Worm (Caenorhabditis elegans) whole organism, early embryonic: Measurements from ENCODE around the gene nhr-13.

Experiments used
- B0310.2 ChIP-seq: sonication (generic microtip); optimal IDR thresholded peaks from 2 replicates; lab custom pipeline; 2016; ENCODE audit warnings: mild to moderate bottlenecking, missing genetic modification characterization, missing compliant biosample characterization
- F13C5.2 ChIP-seq: sonication (generic microtip); optimal IDR thresholded peaks from 2 replicates; lab custom pipeline; 2017; ENCODE audit warnings: mild to moderate bottlenecking, missing genetic modification characterization, inconsistent platforms, missing compliant biosample characterization
- aly-1 ChIP-seq: sonication (generic microtip); optimal IDR thresholded peaks from 2 replicates; lab custom pipeline; 2016; ENCODE audit warnings: missing genetic modification characterization, missing compliant biosample characterization
- ama-1 ChIP-seq: fragments of 150-350 bp; optimal IDR thresholded peaks from 2 replicates; lab custom pipeline; 2014
- ceh-13 ChIP-seq: fragments of 200-800 bp; sonication (Bioruptor generic); optimal IDR thresholded peaks from 2 replicates; lab custom pipeline; 2018; ENCODE audit warnings: mild to moderate bottlenecking, missing genetic modification characterization, missing compliant biosample characterization
- ceh-36 ChIP-seq: sonication (generic microtip); optimal IDR thresholded peaks from 2 replicates; lab custom pipeline; 2016; ENCODE audit warnings: missing genetic modification characterization, inconsistent platforms, missing compliant biosample characterization
- ets-7 ChIP-seq: sonication (generic microtip); optimal IDR thresholded peaks from 2 replicates; lab custom pipeline; 2016; ENCODE audit warnings: missing genotype, missing genetic modification characterization, missing compliant biosample characterization
- flt-1 ChIP-seq: fragments of 200-800 bp; sonication (Bioruptor generic); IDR thresholded peaks from 2 replicates; pipeline ENCODE4 v1.3.6; 2022; ENCODE audit warnings: missing genetic modification characterization, missing compliant biosample characterization
- hmbx-1 ChIP-seq: sonication (generic microtip); optimal IDR thresholded peaks from 2 replicates; lab custom pipeline; 2016; ENCODE audit warnings: mild to moderate bottlenecking, missing genetic modification characterization, missing compliant biosample characterization
- hmg-4 ChIP-seq: fragments of 200-800 bp; sonication (Bioruptor generic); optimal IDR thresholded peaks from 2 replicates; lab custom pipeline; 2018; ENCODE audit warnings: mild to moderate bottlenecking, missing genetic modification characterization, missing compliant biosample characterization
- hnd-1 ChIP-seq: sonication (generic microtip); optimal IDR thresholded peaks from 2 replicates; lab custom pipeline; 2016; ENCODE audit warnings: missing genetic modification characterization, missing compliant biosample characterization
- pes-1 ChIP-seq: fragments of 200-800 bp; sonication (Bioruptor generic); IDR thresholded peaks from 2 replicates; pipeline ENCODE4 v1.3.6; 2022; ENCODE audit warnings: missing genetic modification reagents, missing genetic modification characterization, missing compliant biosample characterization
- scrt-1 ChIP-seq: fragments of 200-800 bp; sonication (Bioruptor generic); IDR thresholded peaks from 2 replicates; pipeline ENCODE4 v1.3.6; 2022; ENCODE audit warnings: missing genetic modification characterization, missing compliant biosample characterization
- sea-1 ChIP-seq: fragments of 200-800 bp; sonication (Bioruptor generic); conservative IDR thresholded peaks from 2 replicates; pipeline ENCODE4 v1.3.6; 2022; ENCODE audit warnings: missing genetic modification characterization, missing compliant biosample characterization
- tbx-11 ChIP-seq: fragments of 200-800 bp; sonication (Bioruptor generic); IDR thresholded peaks from 2 replicates; pipeline ENCODE4 v1.3.6; 2022; ENCODE audit warnings: missing genetic modification characterization, missing compliant biosample characterization
- tbx-37 ChIP-seq: fragments of 200-800 bp; sonication (Bioruptor generic); conservative IDR thresholded peaks from 2 replicates; pipeline ENCODE4 v1.3.6; 2022; ENCODE audit warnings: missing genetic modification reagents, missing genetic modification characterization, missing compliant biosample characterization
- tra-4 ChIP-seq: sonication (generic microtip); optimal IDR thresholded peaks from 2 replicates; lab custom pipeline; 2017; ENCODE audit warnings: missing genetic modification characterization, missing compliant biosample characterization

The nhr-13 gene

ce11 chrV:2207527-2207926, 15.2 kb downstream of the nhr-13 start:
- no peak for TF ChIP-seq ceh-36
- TF ChIP-seq scrt-1: no peak
- no peak for TF ChIP-seq ama-1 (lab: Kevin White, UChicago)
- TF ChIP-seq F13C5.2 (tag; lab: Kevin White, UChicago): no peak
- no peak for TF ChIP-seq pes-1 (GFP tag; lab: Robert Waterston, UW)
- TF ChIP-seq ceh-13 (GFP tag; lab: Kevin White, UChicago): no peak

- no peak for TF ChIP-seq tra-4 (tag; lab: Kevin White, UChicago)
- TF ChIP-seq pes-1 (GFP tag; lab: Robert Waterston, UW): no peak
- no peak for TF ChIP-seq B0310.2 (tag; lab: Kevin White, UChicago)
- no peak for TF ChIP-seq F13C5.2 (tag; lab: Kevin White, UChicago)
Measured at ce11 chrV:2211936-2212335, 19.7 kb downstream of the nhr-13 start, which contains the start of gene nhr-133. Gene nhr-133, minus strand, starts transcription at chrV:2212118.

ce11 chrV:2214428-2215038, 22.2 kb downstream of the nhr-13 start, which contains the start of gene nhr-184:
Gene nhr-184, minus strand, starts transcription at chrV:2214478.
- no peak for TF ChIP-seq tbx-37
- TF ChIP-seq sea-1 (GFP tag; lab: Robert Waterston, UW): no peak
- TF ChIP-seq ceh-36: no peak

ce11 chrV:2215352-2215751, 23.1 kb downstream of the nhr-13 start, which contains the start of gene nstp-8:
Gene nstp-8, plus strand, starts transcription at chrV:2215652.
- TF ChIP-seq hmbx-1: no peak

ce11 chrV:2216927-2217326, 24.6 kb downstream of the nhr-13 start:
- no peak for TF ChIP-seq hmg-4 (GFP tag; lab: Kevin White, UChicago)

- no peak for TF ChIP-seq F13C5.2 (tag; lab: Kevin White, UChicago)
- TF ChIP-seq B0310.2 (tag; lab: Kevin White, UChicago): no peak
- TF ChIP-seq ets-7: no peak
- TF ChIP-seq pes-1 (GFP tag; lab: Robert Waterston, UW): no peak
- no peak for TF ChIP-seq hmg-4 (GFP tag; lab: Kevin White, UChicago)
- TF ChIP-seq aly-1 (tag; lab: Kevin White, UChicago): no peak
- TF ChIP-seq tbx-11: no peak
- TF ChIP-seq sea-1 (GFP tag; lab: Robert Waterston, UW): no peak
- TF ChIP-seq ama-1 (lab: Kevin White, UChicago): no peak
- no peak for TF ChIP-seq scrt-1
- TF ChIP-seq ceh-36: no peak
- no peak for TF ChIP-seq ceh-13 (GFP tag; lab: Kevin White, UChicago)
- no peak for TF ChIP-seq flt-1 (GFP tag; lab: Robert Waterston, UW)
- no peak for TF ChIP-seq tra-4 (tag; lab: Kevin White, UChicago)
Measured at ce11 chrV:2218803-2219202, 26.5 kb downstream of the nhr-13 start, which contains the start of gene nhr-56. Gene nhr-56, plus strand, starts transcription at chrV:2219004.

ce11 chrV:2221764-2222163, 29.5 kb downstream of the nhr-13 start, which contains the start of gene nhr-128:
Gene nhr-128, plus strand, starts transcription at chrV:2222064.
- TF ChIP-seq ceh-36 (no peak), tbx-37 (no peak)

- TF ChIP-seq F13C5.2 (tag; lab: Kevin White, UChicago) (no peak), scrt-1 (no peak), pes-1 (GFP tag; lab: Robert Waterston, UW) (no peak), flt-1 (GFP tag; lab: Robert Waterston, UW) (no peak)
Measured at ce11 chrV:2225130-2225529, 32.8 kb downstream of the nhr-13 start, which contains the start of gene nhr-103. Gene nhr-103, plus strand, starts transcription at chrV:2225430.

ce11 chrV:2226903-2227302, 34.6 kb downstream of the nhr-13 start, which contains the start of gene nhr-18:
Gene nhr-18, plus strand, starts transcription at chrV:2227203.
- TF ChIP-seq ceh-13 (GFP tag; lab: Kevin White, UChicago): no peak
- TF ChIP-seq aly-1 (tag; lab: Kevin White, UChicago): no peak
- TF ChIP-seq ceh-36: no peak
- no peak for TF ChIP-seq hmg-4 (GFP tag; lab: Kevin White, UChicago)
- TF ChIP-seq ets-7: no peak
- TF ChIP-seq tbx-37: no peak
- no peak for TF ChIP-seq hmbx-1
- TF ChIP-seq tbx-11: no peak
- TF ChIP-seq tra-4 (tag; lab: Kevin White, UChicago): no peak
- TF ChIP-seq hnd-1 (tag; lab: Kevin White, UChicago): no peak
- TF ChIP-seq scrt-1: no peak
- TF ChIP-seq sea-1 (GFP tag; lab: Robert Waterston, UW): no peak
- no peak for TF ChIP-seq pes-1 (GFP tag; lab: Robert Waterston, UW)
- TF ChIP-seq flt-1 (GFP tag; lab: Robert Waterston, UW): no peak
- TF ChIP-seq F13C5.2 (tag; lab: Kevin White, UChicago): no peak
- TF ChIP-seq ama-1 (lab: Kevin White, UChicago): no peak
- TF ChIP-seq B0310.2 (tag; lab: Kevin White, UChicago): no peak
